Worm (Caenorhabditis elegans): ENCODE measurements around the gene jnk-1.

DNA sequence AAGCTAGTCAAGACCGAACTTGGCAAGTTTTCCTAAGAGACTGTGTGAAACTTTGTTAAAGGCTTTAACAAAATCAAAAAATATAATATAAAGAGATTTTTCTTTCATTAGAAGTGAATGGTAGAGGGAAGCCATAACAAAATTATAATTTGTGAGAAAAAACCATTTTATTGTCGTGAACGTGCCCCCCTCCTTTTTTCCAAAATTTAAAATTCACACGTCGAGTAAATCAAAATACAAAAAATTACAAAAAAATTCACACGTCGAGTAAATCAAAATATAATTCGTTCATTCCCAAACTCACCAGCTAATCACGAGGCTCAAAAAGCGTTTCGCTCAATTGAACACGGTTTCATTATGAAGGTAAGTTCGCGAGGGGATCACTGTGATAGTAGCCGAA lies 52.1 kb downstream of the jnk-1 start, which contains the start of gene C25A8.2:
- no peak for TF ChIP-seq fkh-10 (GFP tag; optimal IDR thresholded peaks at IDR 0.05)
- TF ChIP-seq nhr-77 (tag; optimal IDR thresholded peaks at IDR 0.05): no peak
- no peak for TF ChIP-seq elt-2 (tag; optimal IDR thresholded peaks at IDR 0.05)
- TF ChIP-seq skn-1 (tag; optimal IDR thresholded peaks at IDR 0.05): no peak
- no peak for TF ChIP-seq nhr-237 (tag; optimal IDR thresholded peaks at IDR 0.05)
- no peak for TF ChIP-seq egl-27 (tag; optimal IDR thresholded peaks at IDR 0.05)
- TF ChIP-seq mml-1 (tag; optimal IDR thresholded peaks at IDR 0.05): no peak
- TF ChIP-seq aly-2 (tag; optimal IDR thresholded peaks at IDR 0.05): no peak
- no peak for TF ChIP-seq lin-15B (tag; optimal IDR thresholded peaks at IDR 0.05)
- no peak for TF ChIP-seq nfya-1 (tag; optimal IDR thresholded peaks at IDR 0.05; ENCODE audit: insufficient read depth)
- no peak for TF ChIP-seq ama-1 (optimal IDR thresholded peaks at IDR 0.05)
